Fruit fly (Drosophila melanogaster): Measurements from ENCODE around the gene tomboy20.

Gene tomboy20

DNA sequence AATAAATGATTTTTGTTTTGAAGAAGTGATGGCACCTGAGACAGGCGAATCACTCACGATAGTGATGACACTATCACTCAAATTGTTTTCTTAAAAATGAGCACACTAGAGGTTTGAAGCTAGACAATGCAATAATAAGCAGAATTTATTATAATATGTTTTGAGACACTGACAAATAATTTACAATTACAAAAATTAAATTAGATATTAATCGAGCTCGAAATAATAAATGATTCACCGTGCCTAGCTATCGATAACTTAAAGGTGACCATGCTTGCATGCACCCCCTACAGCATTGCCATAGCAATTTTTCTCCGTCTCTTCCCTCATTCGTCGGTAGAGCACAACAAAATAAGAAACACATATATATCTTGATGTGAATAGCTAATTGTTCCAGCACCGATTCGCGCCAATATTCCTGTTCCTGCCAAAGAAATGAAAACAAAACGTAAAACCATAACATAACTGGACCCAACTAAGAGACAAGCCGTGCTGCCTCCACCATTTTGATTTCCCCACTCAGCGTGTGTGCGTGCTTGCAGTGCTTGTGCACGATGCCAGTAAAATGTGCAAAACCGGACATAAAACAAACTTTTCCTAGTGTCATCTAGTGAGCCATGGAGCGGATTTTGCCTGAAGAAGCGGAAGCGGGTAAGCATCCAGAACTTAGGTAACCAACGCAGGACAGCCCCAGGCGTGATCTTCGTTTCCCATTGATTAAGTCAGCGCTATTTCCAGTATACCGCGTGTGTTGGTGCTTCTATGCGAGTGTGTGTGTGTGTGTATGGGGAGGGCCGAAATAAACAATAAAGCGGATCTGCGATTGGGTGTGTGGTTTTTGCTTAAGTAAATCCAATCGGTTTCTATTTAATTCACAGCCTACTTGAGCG, 25.5 kb upstream of the tomboy20 start, which contains the start of the genes MED7 and Cap-H2 (continued):
- TF ChIP-seq chif (GFP tag; optimal IDR thresholded peaks at IDR 0.05) (peak; percentile 74 to 83), CG2202 (tag; optimal IDR thresholded peaks at IDR 0.05) (no peak), Ssrp (tag; optimal IDR thresholded peaks at IDR 0.05) (peak; percentile 79), H15 (GFP tag; IDR thresholded peaks at IDR 0.05) (peak; percentile 73; the same call in 2 of the 3 replicates), her (GFP tag; optimal IDR thresholded peaks at IDR 0.05) (peak; percentile 26), ato (GFP tag; IDR thresholded peaks at IDR 0.05; ENCODE audit: partially characterized antibody) (peak; percentile 83), cas (GFP tag; IDR thresholded peaks at IDR 0.05) (peak; percentile 65), dan (GFP tag; IDR thresholded peaks at IDR 0.05) (no peak), CG11560 (tag; IDR thresholded peaks at IDR 0.05) (peak; percentile 49; the same call in 1 of the 3 replicates), seq (GFP tag; IDR thresholded peaks at IDR 0.05) (peak; percentile 57; the same call in 1 of the 2 replicates), Dp (GFP tag; optimal IDR thresholded peaks at IDR 0.05) (peak; percentile 14), CG3726 (GFP tag; IDR thresholded peaks at IDR 0.05) (no peak), Med (GFP tag) (peak; percentile 98), pnt (GFP tag; optimal IDR thresholded peaks at IDR 0.05) (peak; percentile 65), sd (tag; optimal IDR thresholded peaks at IDR 0.05) (no peak), NFAT (GFP tag; IDR thresholded peaks at IDR 0.05) (peak; percentile 69), pfk (GFP tag; optimal IDR thresholded peaks at IDR 0.05) (no peak), prd (optimal IDR thresholded peaks at IDR 0.05) (no peak), prd (GFP tag; IDR thresholded peaks at IDR 0.05) (peak; percentile 93), twi (tag; optimal IDR thresholded peaks at IDR 0.05) (peak; percentile 68), CG4328 (GFP tag; optimal IDR thresholded peaks at IDR 0.05) (peak; percentile 48), CG3163 (GFP tag; optimal IDR thresholded peaks at IDR 0.05) (peak; percentile 39), Ptx1 (GFP tag; IDR thresholded peaks at IDR 0.05) (peak; percentile 89), gsb-n (tag; optimal IDR thresholded peaks at IDR 0.05) (peak; percentile 75), oc (tag; optimal IDR thresholded peaks at IDR 0.05) (no peak), Nf-YA (GFP tag; IDR thresholded peaks at IDR 0.05) (peak; percentile 17; the same call in 1 of the 2 replicates), bab2 (GFP tag; optimal IDR thresholded peaks at IDR 0.05) (peak; percentile 95), CG31388 (GFP tag; optimal IDR thresholded peaks at IDR 0.05) (peak; percentile 76), salm (tag; optimal IDR thresholded peaks at IDR 0.05) (no peak), CG7372 (GFP tag; IDR thresholded peaks at IDR 0.05) (peak; percentile 73), br (optimal IDR thresholded peaks at IDR 0.05) (no peak), gem (tag; optimal IDR thresholded peaks at IDR 0.05) (peak; percentile 89), scrt (GFP tag; optimal IDR thresholded peaks at IDR 0.05) (no peak), amos (GFP tag; IDR thresholded peaks at IDR 0.05; ENCODE audit: partially characterized antibody) (peak; percentile 96), ERR (GFP tag; optimal IDR thresholded peaks at IDR 0.05) (peak; percentile 41), Dad (GFP tag; optimal IDR thresholded peaks at IDR 0.05) (peak; percentile 65), exex (tag; optimal IDR thresholded peaks at IDR 0.05) (peak; percentile 28), jigr1 (GFP tag; IDR thresholded peaks at IDR 0.05) (no peak; the same call in 2 of the 3 replicates), knrl (GFP tag; IDR thresholded peaks at IDR 0.05; ENCODE audit: partially characterized antibody) (peak; percentile 100), en (GFP tag; optimal IDR thresholded peaks at IDR 0.05) (no peak), ftz-f1 (GFP tag; optimal IDR thresholded peaks at IDR 0.05) (peak; percentile 5), zen2 (GFP tag; IDR thresholded peaks at IDR 0.05; ENCODE audit: partially characterized antibody) (peak; percentile 94), Bgb (GFP tag; IDR thresholded peaks at IDR 0.05; ENCODE audit: partially characterized antibody) (peak; percentile 95), slbo (GFP tag; IDR thresholded peaks at IDR 0.05) (peak; percentile 90), mld (GFP tag; IDR thresholded peaks at IDR 0.05; ENCODE audit: partially characterized antibody) (peak; percentile 89), BEAF-32 (GFP tag; optimal IDR thresholded peaks at IDR 0.05) (peak; percentile 99), CG14014 (GFP tag; IDR thresholded peaks at IDR 0.05) (peak; percentile 74), ttk (GFP tag; IDR thresholded peaks at IDR 0.05) (peak; percentile 88), CG12071 (GFP tag; optimal IDR thresholded peaks at IDR 0.05) (no peak)

All from whole organism, embryonic.